Fruit fly (Drosophila melanogaster) whole organism, embryonic: ENCODE results near the gene sif.

Experiments
- CG13894 ChIP-seq: fragments of 200-800 bp; sonication (Bioruptor generic); optimal IDR thresholded peaks from 3 replicates; lab custom pipeline; 2018; ENCODE audit warnings: missing biosample characterization, mild to moderate bottlenecking, missing genetic modification characterization, moderate library complexity
- CG17802 ChIP-seq: fragments of 200-800 bp; sonication (Bioruptor generic); optimal IDR thresholded peaks from 2 replicates; lab custom pipeline; 2018; ENCODE audit warnings: missing biosample characterization, mild to moderate bottlenecking, missing genetic modification characterization, moderate library complexity
- CG9727 ChIP-seq: fragments of 200-800 bp; sonication (Bioruptor generic); optimal IDR thresholded peaks from 3 replicates; lab custom pipeline; 2017; ENCODE audit warnings: missing biosample characterization, mild to moderate bottlenecking, missing genetic modification characterization
- D19A ChIP-seq: fragments of 200-800 bp; optimal IDR thresholded peaks from 3 replicates; lab custom pipeline; 2019; ENCODE audit warnings: missing biosample characterization, mild to moderate bottlenecking, missing genetic modification characterization, moderate library complexity
- NC2α ChIP-seq: fragments of 200-800 bp; sonication (Bioruptor generic); optimal IDR thresholded peaks from 2 replicates; lab custom pipeline; 2016; ENCODE audit warnings: missing biosample characterization, missing genetic modification characterization
- usp ChIP-seq: fragments of >200 bp; optimal IDR thresholded peaks from 2 replicates; lab custom pipeline; 2017; ENCODE audit warnings: missing biosample characterization, missing genetic modification characterization

DNA sequence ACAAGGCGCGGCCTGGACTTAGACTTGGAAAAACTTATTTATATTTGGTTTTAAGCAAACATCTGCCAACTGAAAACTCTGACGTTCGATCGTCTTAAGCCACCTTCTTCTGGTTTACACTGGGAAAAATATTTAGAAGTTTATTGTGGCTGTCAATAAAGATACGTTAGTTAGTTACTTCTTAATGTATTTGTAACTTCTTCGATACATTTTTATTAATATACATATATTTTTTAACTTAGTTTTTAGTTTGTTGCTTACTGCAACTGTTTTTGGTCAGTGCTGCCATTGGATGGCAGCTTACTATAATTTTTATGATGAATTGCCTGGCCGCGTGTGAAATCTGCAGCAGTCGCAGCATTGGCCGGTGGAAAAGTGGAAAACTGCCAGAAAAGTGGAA is 48.2 kb upstream of the sif start:
- TF ChIP-seq usp (GFP tag; lab: Kevin White, UChicago): no peak
- TF ChIP-seq CG17802 (tag; lab: Kevin White, UChicago): no peak
- no peak for TF ChIP-seq CG13894 (tag; lab: Kevin White, UChicago)
- TF ChIP-seq D19A (tag; lab: Kevin White, UChicago): peak; percentile 3
- no peak for TF ChIP-seq NC2α (GFP tag; lab: Kevin White, UChicago)
- TF ChIP-seq CG9727 (GFP tag; lab: Kevin White, UChicago): no peak
